Worm (Caenorhabditis elegans) whole organism, young adult: ENCODE data around the gene F10G7.5.

Experiments used
- B0035.1 ChIP-seq: sonication (generic microtip); optimal IDR thresholded peaks from 2 replicates; lab custom pipeline; 2016; ENCODE audit warnings: missing genetic modification characterization, mild to moderate bottlenecking, missing compliant biosample characterization, missing genotype, missing genetic modification reagents
- B0336.3 ChIP-seq: fragments of 200-800 bp; sonication (Bioruptor generic); IDR thresholded peaks from 2 replicates; pipeline ENCODE4 v1.3.6; 2022; ENCODE audit warnings: missing genetic modification characterization, missing compliant biosample characterization
- C17E4.6 ChIP-seq: fragments of 200-800 bp; sonication (Bioruptor generic); IDR thresholded peaks from 2 replicates; pipeline ENCODE4 v1.3.6; 2022; ENCODE audit warnings: missing genetic modification reagents, missing genetic modification characterization, missing compliant biosample characterization
- D2030.7 ChIP-seq: fragments of 200-800 bp; sonication (Bioruptor generic); IDR thresholded peaks from 2 replicates; pipeline ENCODE4 v1.3.6; 2022; ENCODE audit warnings: missing genetic modification reagents, missing genetic modification characterization, missing compliant biosample characterization
- F22D6.2 ChIP-seq: sonication (generic microtip); optimal IDR thresholded peaks from 2 replicates; lab custom pipeline; 2016; ENCODE audit warnings: mild to moderate bottlenecking, missing genetic modification characterization, missing compliant biosample characterization
- F23B12.7 ChIP-seq: sonication (generic microtip); optimal IDR thresholded peaks from 2 replicates; lab custom pipeline; 2017; ENCODE audit warnings: missing genetic modification characterization, mild to moderate bottlenecking, missing compliant biosample characterization, antibody characterized with exemption, moderate library complexity; ENCODE audit not compliant: insufficient read depth
- F33H1.4 ChIP-seq: fragments of 200-800 bp; sonication (Bioruptor generic); IDR thresholded peaks from 2 replicates; pipeline ENCODE4 v1.3.6; 2022; ENCODE audit warnings: missing genetic modification reagents, missing genetic modification characterization, missing compliant biosample characterization
- F49E8.2 ChIP-seq: sonication (generic microtip); optimal IDR thresholded peaks from 3 replicates; lab custom pipeline; 2017; ENCODE audit warnings: missing genetic modification characterization, mild to moderate bottlenecking, missing compliant biosample characterization, antibody characterized with exemption, moderate library complexity; ENCODE audit not compliant: insufficient read depth
- T26A5.8 ChIP-seq: sonication (generic microtip); optimal IDR thresholded peaks from 2 replicates; lab custom pipeline; 2016; ENCODE audit warnings: missing genetic modification characterization, missing compliant biosample characterization
- Y79H2A.3 ChIP-seq: fragments of 200-800 bp; sonication (Bioruptor generic); conservative IDR thresholded peaks from 2 replicates; pipeline ENCODE4 v1.3.6; 2022; ENCODE audit warnings: missing genetic modification reagents, missing genetic modification characterization, missing compliant biosample characterization
- ama-1 ChIP-seq, 3 experiments: fragments of 150-350 bp in 1 of 3; sonication (generic microtip) in 2 of 3; optimal IDR thresholded peaks; 2 replicates each; lab custom pipeline; 2014 to 2018; ENCODE audit warnings: missing biosample characterization in 2 of 3, missing genetic modification characterization in 2 of 3, missing genetic modification reagents in 2 of 3
- atf-7 ChIP-seq: sonication (generic microtip); optimal IDR thresholded peaks from 2 replicates; lab custom pipeline; 2017; ENCODE audit warnings: mild to moderate bottlenecking, missing genetic modification characterization, missing compliant biosample characterization
- athp-1 ChIP-seq: sonication (generic microtip); optimal IDR thresholded peaks from 2 replicates; lab custom pipeline; 2017; ENCODE audit warnings: mild to moderate bottlenecking, missing genetic modification characterization, missing compliant biosample characterization
- attf-6 ChIP-seq: fragments of 200-800 bp; sonication (Bioruptor generic); IDR thresholded peaks from 2 replicates; pipeline ENCODE4 v1.3.6; 2022; ENCODE audit warnings: missing genetic modification reagents, missing genetic modification characterization, missing compliant biosample characterization
- cebp-1 ChIP-seq, 2 experiments: fragments of 200-800 bp in 1 of 2; sonication (Bioruptor generic) in 1 of 2; sonication (generic microtip) in 1 of 2; IDR thresholded peaks in 1 of 2; optimal IDR thresholded peaks in 1 of 2; 2 replicates each; pipeline versions ENCODE4 v1.3.6 to Lab custom; 2017 to 2022; ENCODE audit warnings: missing compliant biosample characterization in 2 of 2, missing genetic modification characterization in 2 of 2, mild to moderate bottlenecking in 1 of 2, missing genetic modification reagents in 1 of 2, moderate library complexity in 1 of 2
- chd-7 ChIP-seq: sonication (generic microtip); optimal IDR thresholded peaks from 2 replicates; lab custom pipeline; 2016; ENCODE audit warnings: mild to moderate bottlenecking, missing genetic modification characterization, moderate library complexity, missing compliant biosample characterization
- die-1 ChIP-seq: sonication (generic microtip); optimal IDR thresholded peaks from 2 replicates; lab custom pipeline; 2016; ENCODE audit warnings: missing genotype, mild to moderate bottlenecking, missing genetic modification characterization, missing compliant biosample characterization
- efl-1 ChIP-seq: fragments of 150-350 bp; optimal IDR thresholded peaks from 2 replicates; lab custom pipeline; 2014; ENCODE audit warnings: missing biosample characterization, missing genetic modification reagents, missing genetic modification characterization
- egl-18 ChIP-seq: fragments of 200-800 bp; sonication (Bioruptor generic); IDR thresholded peaks from 2 replicates; pipeline ENCODE4 v1.3.6; 2022; ENCODE audit warnings: missing genetic modification reagents, missing genetic modification characterization, missing compliant biosample characterization
- ekl-4 ChIP-seq: fragments of 200-800 bp; sonication (Bioruptor generic); IDR thresholded peaks from 2 replicates; pipeline ENCODE4 v1.3.6; 2022; ENCODE audit warnings: missing genetic modification reagents, missing genetic modification characterization, missing compliant biosample characterization
- ets-4 ChIP-seq: fragments of 200-800 bp; sonication (Bioruptor generic); optimal IDR thresholded peaks from 2 replicates; lab custom pipeline; 2018; ENCODE audit warnings: mild to moderate bottlenecking, missing genetic modification characterization, missing compliant biosample characterization
- him-1 ChIP-seq: sonication (generic microtip); optimal IDR thresholded peaks from 2 replicates; lab custom pipeline; 2016; ENCODE audit warnings: missing genotype, missing genetic modification reagents, missing genetic modification characterization, missing compliant biosample characterization
- hmg-1.2 ChIP-seq: fragments of 200-800 bp; sonication (Bioruptor generic); IDR thresholded peaks from 2 replicates; pipeline ENCODE4 v1.3.6; 2022; ENCODE audit warnings: missing genetic modification reagents, missing genetic modification characterization, missing compliant biosample characterization
- hrde-1 ChIP-seq: sonication (generic microtip); optimal IDR thresholded peaks from 2 replicates; lab custom pipeline; 2016; ENCODE audit warnings: missing genetic modification characterization, mild to moderate bottlenecking, missing compliant biosample characterization, moderate library complexity, missing genotype, missing genetic modification reagents, borderline replicate concordance
- hsf-1 ChIP-seq: fragments of 200-800 bp; sonication (Bioruptor generic); IDR thresholded peaks from 2 replicates; pipeline ENCODE4 v1.3.6; 2022; ENCODE audit warnings: missing genetic modification reagents, missing genetic modification characterization, missing compliant biosample characterization
- lin-26 ChIP-seq: fragments of 200-800 bp; sonication (Bioruptor generic); IDR thresholded peaks from 2 replicates; pipeline ENCODE4 v1.3.6; 2022; ENCODE audit warnings: missing genetic modification reagents, missing genetic modification characterization, missing compliant biosample characterization
- lin-35 ChIP-seq, 3 experiments: fragments of 150-350 bp in 2 of 3; sonication (generic microtip) in 1 of 3; optimal IDR thresholded peaks; 2 replicates each; lab custom pipeline; 2014 to 2018; ENCODE audit warnings: missing biosample characterization in 3 of 3, missing genetic modification characterization in 3 of 3, missing genetic modification reagents in 3 of 3
- lin-40 ChIP-seq: sonication (generic microtip); optimal IDR thresholded peaks from 2 replicates; lab custom pipeline; 2016; ENCODE audit warnings: missing genetic modification characterization, mild to moderate bottlenecking, missing compliant biosample characterization, missing genotype, missing genetic modification reagents
- lin-54 ChIP-seq: fragments of 200-800 bp; sonication (Bioruptor generic); optimal IDR thresholded peaks from 2 replicates; lab custom pipeline; 2018; ENCODE audit warnings: mild to moderate bottlenecking, missing genetic modification characterization, missing compliant biosample characterization
- lsl-1 ChIP-seq: fragments of 200-800 bp; sonication (Bioruptor generic); optimal IDR thresholded peaks from 2 replicates; lab custom pipeline; 2018; ENCODE audit warnings: mild to moderate bottlenecking, missing genetic modification characterization, moderate library complexity, missing compliant biosample characterization
- madf-3 ChIP-seq: fragments of 200-800 bp; sonication (Bioruptor generic); IDR thresholded peaks from 2 replicates; pipeline ENCODE4 v1.3.6; 2022; ENCODE audit warnings: missing genetic modification reagents, missing genetic modification characterization, missing compliant biosample characterization
- madf-6 ChIP-seq: fragments of 200-800 bp; sonication (Bioruptor generic); IDR thresholded peaks from 2 replicates; pipeline ENCODE4 v1.3.6; 2022; ENCODE audit warnings: missing genetic modification reagents, missing genetic modification characterization, missing compliant biosample characterization
- madf-8 ChIP-seq: fragments of 200-800 bp; sonication (Bioruptor generic); conservative IDR thresholded peaks from 2 replicates; pipeline ENCODE4 v1.3.6; 2022; ENCODE audit warnings: missing genetic modification reagents, missing genetic modification characterization, missing compliant biosample characterization
- mel-28 ChIP-seq: sonication (generic microtip); optimal IDR thresholded peaks from 2 replicates; lab custom pipeline; 2016; ENCODE audit warnings: borderline replicate concordance, mild to moderate bottlenecking, missing genetic modification characterization, missing compliant biosample characterization
- mes-4 ChIP-seq: sonication (generic microtip); optimal IDR thresholded peaks from 2 replicates; lab custom pipeline; 2016; ENCODE audit warnings: missing genotype, missing genetic modification characterization, missing compliant biosample characterization
- nfya-1 ChIP-seq: sonication (generic microtip); optimal IDR thresholded peaks from 2 replicates; lab custom pipeline; 2017; ENCODE audit warnings: antibody characterized with exemption, missing compliant biosample characterization, missing genetic modification characterization, borderline replicate concordance; ENCODE audit not compliant: insufficient read depth
- nfyb-1 ChIP-seq: fragments of 200-800 bp; sonication (Bioruptor generic); IDR thresholded peaks from 2 replicates; pipeline ENCODE4 v1.3.6; 2022; ENCODE audit warnings: missing genetic modification reagents, missing genetic modification characterization, missing compliant biosample characterization
- rcor-1 ChIP-seq: fragments of 200-800 bp; sonication (Bioruptor generic); IDR thresholded peaks from 2 replicates; pipeline ENCODE4 v1.3.6; 2022; ENCODE audit warnings: missing genetic modification reagents, missing genetic modification characterization, missing compliant biosample characterization
- repo-1 ChIP-seq: sonication (generic microtip); optimal IDR thresholded peaks from 2 replicates; lab custom pipeline; 2017; ENCODE audit warnings: mild to moderate bottlenecking, missing genetic modification characterization, missing compliant biosample characterization
- snpc-1.3 ChIP-seq: sonication (generic microtip); optimal IDR thresholded peaks from 2 replicates; lab custom pipeline; 2017; ENCODE audit warnings: missing genetic modification characterization, mild to moderate bottlenecking, missing compliant biosample characterization, antibody characterized with exemption, moderate library complexity, missing genotype, missing genetic modification reagents; ENCODE audit not compliant: insufficient read depth
- snpc-3.4 ChIP-seq: sonication (generic microtip); optimal IDR thresholded peaks from 2 replicates; lab custom pipeline; 2017; ENCODE audit warnings: missing genetic modification characterization, mild to moderate bottlenecking, missing compliant biosample characterization, antibody characterized with exemption, moderate library complexity, missing genotype, missing genetic modification reagents
- tbp1 ChIP-seq: fragments of 200-800 bp; sonication (Bioruptor generic); optimal IDR thresholded peaks from 2 replicates; lab custom pipeline; 2018; ENCODE audit warnings: mild to moderate bottlenecking, missing genetic modification characterization, missing compliant biosample characterization
- tlf-1 ChIP-seq: fragments of 200-800 bp; sonication (Bioruptor generic); optimal IDR thresholded peaks from 2 replicates; lab custom pipeline; 2018; ENCODE audit warnings: mild to moderate bottlenecking, missing genetic modification characterization, missing compliant biosample characterization
- unc-130 ChIP-seq: sonication (generic microtip); optimal IDR thresholded peaks from 2 replicates; lab custom pipeline; 2016; ENCODE audit warnings: missing genetic modification reagents, missing genetic modification characterization, missing compliant biosample characterization
- xnd-1 ChIP-seq: sonication (generic microtip); optimal IDR thresholded peaks from 2 replicates; lab custom pipeline; 2016; ENCODE audit warnings: missing genotype, missing genetic modification reagents, missing genetic modification characterization, missing compliant biosample characterization
- ztf-22 ChIP-seq: fragments of 200-800 bp; sonication (Bioruptor generic); optimal IDR thresholded peaks from 2 replicates; lab custom pipeline; 2018; ENCODE audit warnings: mild to moderate bottlenecking, missing genetic modification characterization, moderate library complexity, missing compliant biosample characterization

The F10G7.5 gene

DNA sequence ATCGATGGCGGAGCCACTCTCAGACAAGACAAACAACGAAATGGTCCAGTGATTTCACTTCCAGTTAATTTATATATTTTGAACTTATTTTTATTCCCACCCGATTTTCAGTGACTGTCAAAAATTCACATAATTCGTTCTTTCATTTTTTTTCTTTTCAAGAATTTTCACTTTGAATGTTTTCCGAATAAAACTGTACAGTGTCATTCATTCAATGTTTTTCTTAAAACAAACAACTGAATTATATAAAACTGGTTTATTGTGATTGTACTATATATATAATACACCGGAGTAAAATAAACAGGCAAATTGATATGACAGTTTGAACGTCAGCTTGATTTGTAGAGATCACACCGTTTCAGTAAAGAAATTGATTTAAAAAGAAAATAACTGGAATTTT, 9.8 kb downstream of the F10G7.5 start:
- TF ChIP-seq lin-54 (GFP tag; lab: Kevin White, UChicago) (peak; percentile 58), D2030.7 (GFP tag; lab: Robert Waterston, UW) (peak; percentile 57), hsf-1 (GFP tag; lab: Robert Waterston, UW) (peak; percentile 80), ama-1 (optimal IDR thresholded peaks at IDR 0.05; lab: Kevin White, UChicago) (no peak), ama-1 (GFP tag; optimal IDR thresholded peaks at IDR 0.05; lab: Kevin White, UChicago) (no peak), madf-3 (GFP tag; lab: Robert Waterston, UW) (peak; percentile 76), athp-1 (tag; lab: Kevin White, UChicago) (peak; percentile 2), Y79H2A.3 (GFP tag; lab: Robert Waterston, UW) (peak; percentile 96), mel-28 (no peak), lsl-1 (GFP tag; lab: Kevin White, UChicago) (peak; percentile 55), snpc-3.4 (tag; lab: Kevin White, UChicago) (peak; percentile 48), C17E4.6 (GFP tag; lab: Robert Waterston, UW) (peak; percentile 51; the same call in 1 of the 2 replicates), lin-26 (peak; percentile 78), lin-35 (GFP tag; optimal IDR thresholded peaks at IDR 0.05; lab: Kevin White, UChicago) (peak in 1 of 3 experiments; percentile 36), T26A5.8 (tag; lab: Kevin White, UChicago) (no peak), ekl-4 (peak; percentile 74), B0035.1 (tag; lab: Kevin White, UChicago) (no peak), repo-1 (peak; percentile 53), B0336.3 (GFP tag; lab: Robert Waterston, UW) (peak; percentile 70; the same call in 1 of the 2 replicates), rcor-1 (GFP tag; lab: Robert Waterston, UW) (peak; percentile 77), nfyb-1 (0 out of 2 replicates have a peak, but pooled peaks have one; percentile 28), madf-8 (GFP tag; lab: Robert Waterston, UW) (peak; percentile 66), hmg-1.2 (GFP tag; lab: Robert Waterston, UW) (peak; percentile 45), xnd-1 (tag; lab: Kevin White, UChicago) (peak; percentile 13), mes-4 (peak; percentile 28), ztf-22 (GFP tag; lab: Kevin White, UChicago) (no peak), tlf-1 (GFP tag; lab: Kevin White, UChicago) (peak; percentile 64), efl-1 (GFP tag; lab: Kevin White, UChicago) (peak; percentile 39), him-1 (tag; lab: Kevin White, UChicago) (peak; percentile 16), cebp-1 (GFP tag; IDR thresholded peaks at IDR 0.05; lab: Robert Waterston, UW) (no peak), cebp-1 (tag; optimal IDR thresholded peaks at IDR 0.05; lab: Kevin White, UChicago) (peak; percentile 58), F22D6.2 (tag; lab: Kevin White, UChicago) (no peak), attf-6 (GFP tag; lab: Robert Waterston, UW) (peak; percentile 76), madf-6 (GFP tag; lab: Robert Waterston, UW) (peak; percentile 78), F49E8.2 (peak; percentile 62), F23B12.7 (peak; percentile 19), die-1 (tag; lab: Kevin White, UChicago) (peak; percentile 10), chd-7 (no peak), egl-18 (GFP tag; lab: Robert Waterston, UW) (no peak), F33H1.4 (GFP tag; lab: Robert Waterston, UW) (peak; percentile 36; the same call in 1 of the 2 replicates), lin-40 (tag; lab: Kevin White, UChicago) (no peak), atf-7 (tag; lab: Kevin White, UChicago) (peak; percentile 11), snpc-1.3 (peak; percentile 46), hrde-1 (peak; percentile 92), ets-4 (GFP tag; lab: Kevin White, UChicago) (no peak), tbp1 (GFP tag; lab: Kevin White, UChicago) (peak; percentile 6), unc-130 (GFP tag; lab: Kevin White, UChicago) (peak; percentile 66), nfya-1 (tag; lab: Kevin White, UChicago) (no peak)
